Worm (Caenorhabditis elegans) whole organism, midembryonic: ENCODE data around the gene F57B7.2.

Experiments used
- T22C8.4 ChIP-seq: fragments of 200-800 bp; sonication (Bioruptor generic); IDR thresholded peaks from 2 replicates; pipeline ENCODE4 v1.3.6; 2022; ENCODE audit warnings: missing genetic modification characterization, missing compliant biosample characterization
- cog-1 ChIP-seq: sonication (generic microtip); optimal IDR thresholded peaks from 2 replicates; lab custom pipeline; 2016; ENCODE audit warnings: missing genetic modification characterization, missing compliant biosample characterization
- med-1 ChIP-seq: sonication (generic microtip); optimal IDR thresholded peaks from 2 replicates; lab custom pipeline; 2017; ENCODE audit warnings: missing genetic modification characterization, mild to moderate bottlenecking, missing compliant biosample characterization, antibody characterized with exemption, missing genetic modification reagents; ENCODE audit not compliant: insufficient read depth
- tab-1 ChIP-seq: fragments of 200-800 bp; sonication (Bioruptor generic); IDR thresholded peaks from 2 replicates; pipeline ENCODE4 v1.3.6; 2022; ENCODE audit warnings: missing genetic modification characterization, missing compliant biosample characterization
- ztf-23 ChIP-seq: fragments of 200-800 bp; sonication (Bioruptor generic); IDR thresholded peaks from 2 replicates; pipeline ENCODE4 v1.3.6; 2022; ENCODE audit warnings: missing genetic modification reagents, missing genetic modification characterization, missing compliant biosample characterization
- ztf-29 ChIP-seq: fragments of 200-800 bp; sonication (Bioruptor generic); IDR thresholded peaks from 2 replicates; pipeline ENCODE4 v1.3.6; 2022; ENCODE audit warnings: missing genetic modification reagents, missing genetic modification characterization, missing compliant biosample characterization

DNA sequence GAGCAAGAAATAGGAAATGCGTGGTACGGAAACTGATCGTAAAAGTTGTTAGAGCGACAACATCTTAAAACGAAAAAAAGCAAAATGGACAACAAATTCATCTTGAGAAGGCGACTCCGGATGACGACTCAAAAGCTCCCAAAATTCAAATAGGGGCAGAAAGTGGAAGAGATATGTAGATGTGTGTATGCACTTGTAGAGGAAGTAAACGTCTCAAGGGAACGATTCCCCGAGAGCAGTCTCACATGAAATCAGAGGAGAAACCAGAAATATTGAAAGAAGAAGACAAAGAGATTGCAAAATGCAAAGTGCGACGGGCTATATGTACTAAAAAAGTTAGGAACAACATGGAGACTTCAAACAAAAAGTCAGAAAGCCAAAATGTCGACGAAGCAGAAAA is at the start of gene F57B7.2:
- no peak for TF ChIP-seq ztf-29 (GFP tag; lab: Robert Waterston, UW)
- no peak for TF ChIP-seq cog-1 (tag; lab: Kevin White, UChicago)
- no peak for TF ChIP-seq tab-1 (GFP tag; lab: Robert Waterston, UW)
- no peak for TF ChIP-seq med-1 (GFP tag; lab: Kevin White, UChicago)
- no peak for TF ChIP-seq T22C8.4 (GFP tag; lab: Robert Waterston, UW)
- TF ChIP-seq ztf-23, result no peak
